Fruit fly (Drosophila melanogaster) whole organism, embryonic: ENCODE data around the gene CG7065.

Experiments
- Atf6 ChIP-seq: fragments of 200-800 bp; sonication (Bioruptor generic); IDR thresholded peaks from 2 replicates; pipeline ENCODE4 v1.3.6; 2022; ENCODE audit warnings: missing biosample characterization, missing genetic modification characterization
- CG10979 ChIP-seq: fragments of 200-800 bp; sonication (Bioruptor generic); optimal IDR thresholded peaks from 2 replicates; lab custom pipeline; 2018; ENCODE audit warnings: missing biosample characterization, mild to moderate bottlenecking, missing genetic modification characterization, moderate library complexity
- CG11695 ChIP-seq: fragments of 200-800 bp; sonication (Bioruptor generic); IDR thresholded peaks from 3 replicates; pipeline ENCODE4 v1.3.6; 2022; ENCODE audit warnings: missing biosample characterization, missing genetic modification characterization
- CG13894 ChIP-seq: fragments of 200-800 bp; sonication (Bioruptor generic); optimal IDR thresholded peaks from 3 replicates; lab custom pipeline; 2018; ENCODE audit warnings: missing biosample characterization, mild to moderate bottlenecking, missing genetic modification characterization, moderate library complexity
- CG15514 ChIP-seq: fragments of 200-800 bp; sonication (Bioruptor generic); optimal IDR thresholded peaks from 3 replicates; lab custom pipeline; 2017; ENCODE audit warnings: missing biosample characterization, missing genetic modification characterization, mild to moderate bottlenecking, moderate library complexity, missing genetic modification reagents
- CG17186 ChIP-seq: fragments of 200-800 bp; sonication (Bioruptor generic); optimal IDR thresholded peaks from 3 replicates; lab custom pipeline; 2017; ENCODE audit warnings: missing biosample characterization, missing genetic modification reagents, missing genetic modification characterization
- CG18764 ChIP-seq: fragments of 200-800 bp; sonication (Bioruptor generic); optimal IDR thresholded peaks from 3 replicates; lab custom pipeline; 2016; ENCODE audit warnings: missing biosample characterization, missing genetic modification characterization
- CG2116 ChIP-seq: fragments of 200-800 bp; sonication (Bioruptor generic); optimal IDR thresholded peaks from 3 replicates; lab custom pipeline; 2018; ENCODE audit warnings: missing biosample characterization, mild to moderate bottlenecking, missing genetic modification characterization
- CG2129 ChIP-seq: fragments of 200-800 bp; sonication (Bioruptor generic); IDR thresholded peaks from 2 replicates; pipeline ENCODE4 v1.3.6; 2022; ENCODE audit warnings: missing biosample characterization, missing genetic modification characterization; ENCODE audit not compliant: partially characterized antibody
- CG30403 ChIP-seq: fragments of 200-800 bp; sonication (Bioruptor generic); optimal IDR thresholded peaks from 3 replicates; lab custom pipeline; 2016; ENCODE audit warnings: missing biosample characterization, missing genetic modification characterization
- CG3838 ChIP-seq: fragments of 200-800 bp; sonication (Bioruptor generic); optimal IDR thresholded peaks from 3 replicates; lab custom pipeline; 2016; ENCODE audit warnings: missing biosample characterization, missing genetic modification characterization
- CG42726 ChIP-seq: fragments of 200-800 bp; sonication (Bioruptor generic); IDR thresholded peaks from 2 replicates; pipeline ENCODE4 v1.3.6; 2022; ENCODE audit warnings: missing biosample characterization, missing genetic modification characterization; ENCODE audit not compliant: partially characterized antibody
- CG4617 ChIP-seq: fragments of 200-800 bp; sonication (Bioruptor generic); optimal IDR thresholded peaks from 3 replicates; lab custom pipeline; 2016; ENCODE audit warnings: missing biosample characterization, missing genetic modification characterization, borderline replicate concordance
- CG4820 ChIP-seq: fragments of 200-800 bp; sonication (Bioruptor generic); optimal IDR thresholded peaks from 3 replicates; lab custom pipeline; 2016; ENCODE audit warnings: missing biosample characterization, missing genetic modification characterization
- CG6175 ChIP-seq: fragments of 200-800 bp; sonication (Bioruptor generic); IDR thresholded peaks from 3 replicates; pipeline ENCODE4 v1.3.6; 2022; ENCODE audit warnings: missing biosample characterization, missing genetic modification characterization
- CG7357 ChIP-seq: fragments of 200-800 bp; sonication (Bioruptor generic); IDR thresholded peaks from 3 replicates; pipeline ENCODE4 v1.3.6; 2022; ENCODE audit warnings: missing biosample characterization, missing genetic modification characterization
- CG7556 ChIP-seq: fragments of 200-800 bp; sonication (Bioruptor generic); optimal IDR thresholded peaks from 2 replicates; lab custom pipeline; 2017; ENCODE audit warnings: missing biosample characterization, mild to moderate bottlenecking, missing genetic modification characterization
- CG9727 ChIP-seq: fragments of 200-800 bp; sonication (Bioruptor generic); optimal IDR thresholded peaks from 3 replicates; lab custom pipeline; 2017; ENCODE audit warnings: missing biosample characterization, mild to moderate bottlenecking, missing genetic modification characterization
- CG9876 ChIP-seq: fragments of 200-800 bp; sonication (Bioruptor generic); optimal IDR thresholded peaks from 2 replicates; lab custom pipeline; 2016; ENCODE audit warnings: missing biosample characterization, missing genetic modification characterization
- Deaf1 ChIP-seq: fragments of 200-800 bp; optimal IDR thresholded peaks from 3 replicates; lab custom pipeline; 2019; ENCODE audit warnings: missing biosample characterization, mild to moderate bottlenecking, missing genetic modification characterization, moderate library complexity
- Dek ChIP-seq: fragments of 200-800 bp; sonication (Bioruptor generic); optimal IDR thresholded peaks from 3 replicates; lab custom pipeline; 2019; ENCODE audit warnings: missing biosample characterization, mild to moderate bottlenecking, missing genetic modification characterization, moderate library complexity
- Dip3 ChIP-seq: fragments of 200-800 bp; sonication (Bioruptor generic); optimal IDR thresholded peaks from 3 replicates; lab custom pipeline; 2016; ENCODE audit warnings: missing biosample characterization, missing genetic modification characterization
- E2f2 ChIP-seq: fragments of 200-800 bp; sonication (Bioruptor generic); IDR thresholded peaks from 2 replicates; pipeline ENCODE4 v1.3.6; 2022; ENCODE audit warnings: missing biosample characterization, missing genetic modification characterization
- GATAe ChIP-seq: fragments of 200-800 bp; sonication (Bioruptor generic); conservative IDR thresholded peaks from 2 replicates; pipeline ENCODE4 v1.3.6; 2022; ENCODE audit warnings: missing biosample characterization, missing genetic modification characterization
- MBD-R2 ChIP-seq: fragments of 200-800 bp; sonication (Bioruptor generic); IDR thresholded peaks from 2 replicates; pipeline ENCODE4 v1.3.6; 2022; ENCODE audit warnings: missing biosample characterization, missing genetic modification characterization
- NFAT ChIP-seq: fragments of 200-800 bp; sonication (Bioruptor generic); IDR thresholded peaks from 2 replicates; pipeline ENCODE4 v1.3.6; 2022; ENCODE audit warnings: missing biosample characterization, missing genetic modification characterization
- NfI ChIP-seq: fragments of 200-800 bp; sonication (Bioruptor generic); optimal IDR thresholded peaks from 3 replicates; lab custom pipeline; 2018; ENCODE audit warnings: missing biosample characterization, mild to moderate bottlenecking, missing genetic modification characterization, moderate library complexity
- Sin3A ChIP-seq: fragments of >200 bp; optimal IDR thresholded peaks from 2 replicates; lab custom pipeline; 2018
- Sry-β ChIP-seq: fragments of 200-800 bp; sonication (Bioruptor generic); optimal IDR thresholded peaks from 2 replicates; lab custom pipeline; 2018; ENCODE audit warnings: missing biosample characterization, mild to moderate bottlenecking, missing genetic modification characterization, moderate library complexity
- Sry-δ ChIP-seq: fragments of 200-800 bp; sonication (Bioruptor generic); optimal IDR thresholded peaks from 2 replicates; lab custom pipeline; 2016; ENCODE audit warnings: missing biosample characterization, missing genetic modification characterization
- YL-1 ChIP-seq: fragments of 200-800 bp; sonication (Bioruptor generic); optimal IDR thresholded peaks from 3 replicates; lab custom pipeline; 2017; ENCODE audit warnings: missing biosample characterization, mild to moderate bottlenecking, missing genetic modification characterization
- corto ChIP-seq: fragments of 200-800 bp; sonication (Bioruptor generic); optimal IDR thresholded peaks from 2 replicates; lab custom pipeline; 2016; ENCODE audit warnings: missing biosample characterization, mild to moderate bottlenecking, missing genetic modification characterization, moderate library complexity
- crc ChIP-seq: fragments of 200-800 bp; sonication (Bioruptor generic); optimal IDR thresholded peaks from 2 replicates; lab custom pipeline; 2016; ENCODE audit warnings: missing biosample characterization, missing genetic modification characterization
- eve ChIP-seq, 2 experiments: fragments of >200 bp; optimal IDR thresholded peaks; 2 replicates each; lab custom pipeline; 2017; ENCODE audit warnings: missing biosample characterization in 2 of 2, missing genetic modification characterization in 2 of 2
- fd96Cb ChIP-seq: fragments of 200-800 bp; sonication (Bioruptor generic); optimal IDR thresholded peaks from 2 replicates; lab custom pipeline; 2018; ENCODE audit warnings: missing biosample characterization, mild to moderate bottlenecking, missing genetic modification characterization, moderate library complexity
- gfzf ChIP-seq: fragments of 200-800 bp; sonication (Bioruptor generic); optimal IDR thresholded peaks from 2 replicates; lab custom pipeline; 2016; ENCODE audit warnings: missing biosample characterization, mild to moderate bottlenecking, missing genetic modification characterization, moderate library complexity
- h ChIP-seq: fragments of >200 bp; optimal IDR thresholded peaks from 2 replicates; lab custom pipeline; 2017
- lov ChIP-seq, 2 experiments: fragments of 200-800 bp in 1 of 2; fragments of >200 bp in 1 of 2; sonication (Bioruptor generic) in 1 of 2; IDR thresholded peaks in 1 of 2; optimal IDR thresholded peaks in 1 of 2; 2 replicates in 1 of 2; 3 replicates in 1 of 2; pipeline versions ENCODE4 v1.3.6 to Lab custom; 2017 to 2022; ENCODE audit warnings: missing biosample characterization in 1 of 2, missing genetic modification characterization in 1 of 2
- mld ChIP-seq: fragments of 200-800 bp; sonication (Bioruptor generic); IDR thresholded peaks from 3 replicates; pipeline ENCODE4 v1.3.6; 2022; ENCODE audit warnings: missing biosample characterization, missing genetic modification characterization; ENCODE audit not compliant: partially characterized antibody
- oc ChIP-seq: fragments of 200-800 bp; sonication (Bioruptor generic); optimal IDR thresholded peaks from 2 replicates; lab custom pipeline; 2018; ENCODE audit warnings: missing biosample characterization, mild to moderate bottlenecking, missing genetic modification characterization, moderate library complexity
- org-1 ChIP-seq: fragments of 200-800 bp; sonication (Bioruptor generic); optimal IDR thresholded peaks from 2 replicates; lab custom pipeline; 2017; ENCODE audit warnings: missing biosample characterization, missing genetic modification characterization
- pb ChIP-seq: fragments of 200-800 bp; sonication (Bioruptor generic); optimal IDR thresholded peaks from 3 replicates; lab custom pipeline; 2016; ENCODE audit warnings: missing biosample characterization, missing genetic modification characterization
- run ChIP-seq: fragments of 200-800 bp; sonication (Bioruptor generic); optimal IDR thresholded peaks from 3 replicates; lab custom pipeline; 2018; ENCODE audit warnings: missing biosample characterization, mild to moderate bottlenecking, missing genetic modification characterization
- so ChIP-seq: fragments of 200-800 bp; sonication (Bioruptor generic); IDR thresholded peaks from 3 replicates; pipeline ENCODE4 v1.3.6; 2022; ENCODE audit warnings: missing biosample characterization, missing genetic modification characterization
- toy ChIP-seq: fragments of 200-800 bp; sonication (Bioruptor generic); IDR thresholded peaks from 2 replicates; pipeline ENCODE4 v1.3.6; 2022; ENCODE audit warnings: missing biosample characterization, missing genetic modification characterization
- trh ChIP-seq: fragments of 200-800 bp; sonication (Bioruptor generic); optimal IDR thresholded peaks from 2 replicates; lab custom pipeline; 2016; ENCODE audit warnings: missing biosample characterization, missing genetic modification characterization
- tx ChIP-seq: fragments of 200-800 bp; sonication (Bioruptor generic); optimal IDR thresholded peaks from 2 replicates; lab custom pipeline; 2016; ENCODE audit warnings: missing biosample characterization, missing genetic modification characterization
- unpg ChIP-seq: fragments of 200-800 bp; sonication (Bioruptor generic); optimal IDR thresholded peaks from 3 replicates; lab custom pipeline; 2018; ENCODE audit warnings: missing biosample characterization, mild to moderate bottlenecking, missing genetic modification characterization, moderate library complexity
- wek ChIP-seq: fragments of 200-800 bp; sonication (Bioruptor generic); optimal IDR thresholded peaks from 3 replicates; lab custom pipeline; 2018; ENCODE audit warnings: missing biosample characterization, mild to moderate bottlenecking, missing genetic modification characterization, moderate library complexity

Gene CG7065

DNA sequence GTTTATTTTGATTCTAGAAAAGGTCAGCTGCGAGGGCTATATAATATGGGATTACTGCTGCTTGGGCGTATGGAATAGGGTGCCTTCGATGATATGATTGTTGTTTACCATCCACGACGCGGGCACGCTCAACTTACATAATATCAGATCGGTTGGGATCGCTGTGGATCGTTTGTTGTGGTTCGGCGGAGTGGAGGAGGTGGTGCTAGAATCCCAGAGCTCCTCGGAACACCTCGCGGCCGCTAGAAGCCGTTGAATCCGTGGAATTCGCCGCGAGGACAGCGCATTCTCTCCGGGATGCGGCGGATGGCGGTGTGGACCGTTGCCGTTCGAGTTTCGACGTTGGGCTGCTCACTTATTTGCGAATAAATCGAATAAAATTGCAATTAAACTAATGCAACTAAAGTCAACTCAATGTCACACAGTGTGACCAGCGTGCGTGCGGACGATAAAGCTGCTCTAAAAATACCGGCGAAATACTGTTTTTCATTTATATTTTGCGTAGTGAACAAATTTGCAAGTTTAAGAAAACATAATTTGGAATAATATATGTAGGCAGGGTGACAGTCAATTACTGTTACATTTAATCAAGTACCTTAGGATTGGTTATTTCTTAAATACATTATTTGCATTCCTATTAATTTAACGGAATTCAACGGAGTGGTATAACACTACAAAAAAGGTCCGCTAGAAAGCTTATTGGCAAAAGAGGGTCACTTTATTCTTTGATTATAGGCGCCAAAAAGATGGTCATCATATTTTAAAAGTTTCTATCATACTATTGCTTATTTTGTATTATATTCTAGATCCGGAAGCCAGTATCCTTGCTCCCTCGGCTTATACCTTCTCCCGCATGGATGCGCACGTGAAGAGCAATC lies 38.7 kb upstream of the CG7065 start, which contains the start of gene CG7766 (continued):
- TF ChIP-seq oc (no peak), CG4820 (GFP tag; lab: Kevin White, UChicago) (no peak), corto (no peak), CG2129 (GFP tag; lab: Robert Waterston, UW) (no peak), eve (GFP tag; optimal IDR thresholded peaks at IDR 0.05; lab: Kevin White, UChicago) (no peak), org-1 (GFP tag; lab: Kevin White, UChicago) (no peak), CG9727 (GFP tag; lab: Kevin White, UChicago) (no peak), CG13894 (no peak), NfI (no peak), CG9876 (GFP tag; lab: Kevin White, UChicago) (no peak), CG18764 (GFP tag; lab: Kevin White, UChicago) (no peak), MBD-R2 (GFP tag; lab: Robert Waterston, UW) (peak; percentile 34; the same call in 1 of the 2 replicates), GATAe (GFP tag; lab: Robert Waterston, UW) (no peak), CG4617 (GFP tag; lab: Kevin White, UChicago) (peak; percentile 9), crc (GFP tag; lab: Kevin White, UChicago) (no peak), trh (GFP tag; lab: Kevin White, UChicago) (no peak), gfzf (GFP tag; lab: Kevin White, UChicago) (peak; percentile 83), Sry-β (GFP tag; lab: Kevin White, UChicago) (no peak), CG30403 (GFP tag; lab: Kevin White, UChicago) (no peak), YL-1 (GFP tag; lab: Kevin White, UChicago) (no peak), wek (GFP tag; lab: Kevin White, UChicago) (no peak), Deaf1 (no peak), h (lab: Kevin White, UChicago) (no peak), Dek (tag; lab: Kevin White, UChicago) (no peak), Atf6 (GFP tag; lab: Robert Waterston, UW) (0 out of 2 replicates have a peak, but pooled peaks have one; percentile 20), CG10979 (tag; lab: Kevin White, UChicago) (no peak), Sin3A (lab: Kevin White, UChicago) (peak; percentile 23), CG7556 (GFP tag; lab: Kevin White, UChicago) (no peak), CG15514 (no peak), pb (GFP tag; lab: Kevin White, UChicago) (no peak), tx (no peak), lov (optimal IDR thresholded peaks at IDR 0.05; lab: Kevin White, UChicago) (no peak), lov (GFP tag; IDR thresholded peaks at IDR 0.05; lab: Robert Waterston, UW) (no peak), CG2116 (peak; percentile 13), NFAT (GFP tag; lab: Robert Waterston, UW) (no peak), E2f2 (GFP tag; lab: Robert Waterston, UW) (peak; percentile 79), CG11695 (GFP tag; lab: Robert Waterston, UW) (no peak), CG6175 (GFP tag; lab: Robert Waterston, UW) (no peak), run (tag; lab: Kevin White, UChicago) (no peak), so (GFP tag; lab: Robert Waterston, UW) (no peak), CG17186 (GFP tag; lab: Kevin White, UChicago) (peak; percentile 37), fd96Cb (no peak), Dip3 (GFP tag; lab: Kevin White, UChicago) (no peak), unpg (GFP tag; lab: Kevin White, UChicago) (no peak), CG42726 (GFP tag; lab: Robert Waterston, UW) (no peak), CG3838 (no peak), CG7357 (GFP tag; lab: Robert Waterston, UW) (no peak), mld (GFP tag; lab: Robert Waterston, UW) (no peak), Sry-δ (GFP tag; lab: Kevin White, UChicago) (peak; percentile 5), toy (no peak)
